Fruit fly (Drosophila melanogaster): ENCODE data around the gene Cpr66D.
A peak's percentile ranks its signal among the peaks of the same experiment; 100 is the strongest.

- TF ChIP-seq Clk (GFP tag; optimal IDR thresholded peaks at IDR 0.05) (no peak), CG5204 (GFP tag; optimal IDR thresholded peaks at IDR 0.05) (no peak), cnc (optimal IDR thresholded peaks at IDR 0.05) (no peak), bab1 (GFP tag; optimal IDR thresholded peaks at IDR 0.05) (no peak), Hr96 (GFP tag; optimal IDR thresholded peaks at IDR 0.05) (peak; percentile 31), CG14711 (tag; optimal IDR thresholded peaks at IDR 0.05) (no peak), CG1620 (GFP tag; optimal IDR thresholded peaks at IDR 0.05) (no peak), CG7101 (tag; optimal IDR thresholded peaks at IDR 0.05) (no peak), CG7045 (GFP tag; optimal IDR thresholded peaks at IDR 0.05) (no peak), CG12768 (GFP tag; optimal IDR thresholded peaks at IDR 0.05) (peak; percentile 63)
Measured at dm6 chr3L:8675029-8675544, 34.8 kb downstream of the Cpr66D start.

Measured in whole organism, adult.